Worm (Caenorhabditis elegans): ENCODE results near the gene gex-2.

DNA sequence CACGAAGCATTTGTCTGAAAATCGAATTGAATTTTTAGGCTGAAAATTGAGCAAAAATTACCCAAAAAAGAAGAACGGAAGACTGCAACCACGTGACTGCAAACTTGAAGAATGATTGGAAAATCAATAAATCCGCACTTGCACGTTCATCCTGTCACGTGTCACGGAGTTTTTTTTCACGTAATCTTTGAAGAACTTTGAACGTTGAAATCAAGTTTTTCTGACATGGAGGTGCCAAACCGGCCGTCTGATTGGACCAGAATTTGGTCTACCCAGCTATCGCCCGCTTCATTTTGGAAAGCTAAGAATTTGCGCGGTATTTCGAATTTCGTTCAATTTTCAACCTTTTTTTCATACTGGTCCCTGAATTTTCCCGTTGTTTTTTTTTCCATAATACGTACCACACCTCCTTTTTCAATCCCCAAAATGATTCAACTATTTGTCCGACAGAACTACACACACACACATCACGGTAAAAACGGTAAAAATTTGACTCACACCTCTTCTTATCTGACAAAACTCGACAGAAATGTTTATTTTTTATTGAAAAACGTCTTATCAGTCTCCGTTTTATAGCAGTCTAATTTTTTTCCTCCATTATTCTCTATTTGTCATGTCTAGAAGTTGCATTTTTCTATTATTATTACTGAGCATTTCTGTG lies 23.9 kb downstream of the gex-2 start, which contains the start of the genes C18H7.7 and C18H7.11:
- TF ChIP-seq him-1 (tag; optimal IDR thresholded peaks at IDR 0.05) (no peak), W03F9.2 (tag; optimal IDR thresholded peaks at IDR 0.05) (no peak), dao-5 (tag; optimal IDR thresholded peaks at IDR 0.05) (no peak)
